Fruit fly (Drosophila melanogaster) whole organism, adult: Measurements from ENCODE around the gene Cln7.

Experiments
- CG1620 ChIP-seq: fragments of 200-800 bp; sonication (Bioruptor generic); optimal IDR thresholded peaks from 2 replicates; lab custom pipeline; 2016; ENCODE audit warnings: missing biosample characterization, missing genetic modification characterization
- CG33017 ChIP-seq: fragments of 200-800 bp; sonication (Bioruptor generic); optimal IDR thresholded peaks from 2 replicates; lab custom pipeline; 2018; ENCODE audit warnings: missing biosample characterization, mild to moderate bottlenecking, missing genetic modification characterization, moderate library complexity
- CG5204 ChIP-seq: fragments of 200-800 bp; sonication (Bioruptor generic); optimal IDR thresholded peaks from 2 replicates; lab custom pipeline; 2016; ENCODE audit warnings: missing biosample characterization, missing genetic modification characterization
- CG7101 ChIP-seq: fragments of 200-800 bp; sonication (Bioruptor generic); optimal IDR thresholded peaks from 2 replicates; lab custom pipeline; 2018; ENCODE audit warnings: missing biosample characterization, mild to moderate bottlenecking, missing genetic modification characterization, moderate library complexity
- Mnt ChIP-seq: fragments of 200-800 bp; sonication (Bioruptor generic); optimal IDR thresholded peaks from 2 replicates; lab custom pipeline; 2016; ENCODE audit warnings: missing biosample characterization, mild to moderate bottlenecking, missing genetic modification characterization
- bab1 ChIP-seq: fragments of 200-800 bp; sonication (Bioruptor generic); optimal IDR thresholded peaks from 3 replicates; lab custom pipeline; 2019; ENCODE audit warnings: missing biosample characterization, mild to moderate bottlenecking, missing genetic modification characterization, moderate library complexity
- cic ChIP-seq: fragments of 200-800 bp; sonication (Bioruptor generic); optimal IDR thresholded peaks from 2 replicates; lab custom pipeline; 2017; ENCODE audit warnings: missing biosample characterization, mild to moderate bottlenecking, missing genetic modification characterization, moderate library complexity
- toe ChIP-seq: fragments of 200-800 bp; sonication (Bioruptor generic); optimal IDR thresholded peaks from 2 replicates; lab custom pipeline; 2016; ENCODE audit warnings: missing biosample characterization, missing genetic modification characterization

- no peak for TF ChIP-seq CG1620 (GFP tag; lab: Kevin White, UChicago)
- TF ChIP-seq cic = no peak
- TF ChIP-seq Mnt (GFP tag; lab: Kevin White, UChicago) = no peak
- no peak for TF ChIP-seq CG33017 (tag; lab: Kevin White, UChicago)
- TF ChIP-seq CG5204 (GFP tag; lab: Kevin White, UChicago) = no peak
- no peak for TF ChIP-seq bab1
- TF ChIP-seq toe = no peak
- TF ChIP-seq CG7101 = no peak
Observed at dm6 chr3L:7371290-7371689, 26.3 kb upstream of the Cln7 start.
